Worm (Caenorhabditis elegans): ENCODE results near the gene ida-1.

Gene ida-1

DNA sequence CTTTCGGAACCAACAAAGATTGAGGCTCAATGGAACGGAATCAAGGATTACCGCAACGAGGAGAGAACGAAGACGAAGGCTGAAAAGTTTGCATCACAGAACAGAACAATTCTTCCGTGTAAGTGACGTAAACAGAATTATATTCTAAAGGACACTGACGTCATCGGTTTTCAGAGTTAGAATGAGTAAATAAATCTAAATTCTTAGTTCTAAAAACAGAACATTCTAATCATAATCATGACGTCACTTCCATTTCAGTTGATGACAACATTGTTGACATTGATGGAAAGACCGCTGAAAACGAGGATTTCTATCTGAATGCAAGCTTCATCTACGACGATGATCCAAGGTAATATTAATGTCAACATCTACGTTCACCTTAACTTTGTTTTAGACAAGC lies 8.6 kb downstream of the ida-1 start:
- TF ChIP-seq rnt-1 (tag; optimal IDR thresholded peaks at IDR 0.05) (no peak), skn-1 (tag; optimal IDR thresholded peaks at IDR 0.05) (no peak), mep-1 (tag; optimal IDR thresholded peaks at IDR 0.05) (no peak), nhr-20 (tag; optimal IDR thresholded peaks at IDR 0.05) (no peak), hpl-2 (GFP tag; optimal IDR thresholded peaks at IDR 0.05) (no peak), ztf-4 (tag; optimal IDR thresholded peaks at IDR 0.05) (peak; percentile 46), ceh-63 (GFP tag; optimal IDR thresholded peaks at IDR 0.05) (no peak), fos-1 (tag; optimal IDR thresholded peaks at IDR 0.05) (no peak), fkh-4 (tag; optimal IDR thresholded peaks at IDR 0.05; ENCODE audit: borderline replicate concordance) (no peak), nhr-85 (tag) (no peak), fkh-8 (tag; optimal IDR thresholded peaks at IDR 0.05) (peak; percentile 75), ceh-8 (GFP tag; optimal IDR thresholded peaks at IDR 0.05) (no peak), ztf-11 (tag; optimal IDR thresholded peaks at IDR 0.05) (no peak), hlh-4 (tag; optimal IDR thresholded peaks at IDR 0.05) (no peak), pax-3 (tag; optimal IDR thresholded peaks at IDR 0.05) (peak; percentile 28), xbp-1 (tag; optimal IDR thresholded peaks at IDR 0.05) (no peak), nhr-47 (tag; optimal IDR thresholded peaks at IDR 0.05) (peak; percentile 30), dsc-1 (tag; optimal IDR thresholded peaks at IDR 0.05) (peak; percentile 43), lin-35 (GFP tag; optimal IDR thresholded peaks at IDR 0.05) (no peak), lin-39 (tag; optimal IDR thresholded peaks at IDR 0.05) (no peak), unc-62 (GFP tag; optimal IDR thresholded peaks at IDR 0.05) (no peak), isw-1 (GFP tag; IDR thresholded peaks at IDR 0.05) (no peak), C34B4.2 (tag; optimal IDR thresholded peaks at IDR 0.05) (no peak), mab-9 (GFP tag; IDR thresholded peaks at IDR 0.05) (no peak), vab-15 (tag; optimal IDR thresholded peaks at IDR 0.05) (no peak), lin-15B (tag; optimal IDR thresholded peaks at IDR 0.05) (no peak), nhr-84 (tag; optimal IDR thresholded peaks at IDR 0.05) (no peak), sptf-1 (tag; optimal IDR thresholded peaks at IDR 0.05) (no peak), nhr-11 (tag; optimal IDR thresholded peaks at IDR 0.05) (no peak), zag-1 (tag; optimal IDR thresholded peaks at IDR 0.05) (no peak), nhr-90 (tag; optimal IDR thresholded peaks at IDR 0.05; ENCODE audit: poor library complexity) (no peak), ceh-88 (GFP tag; IDR thresholded peaks at IDR 0.05) (no peak), ama-1 (optimal IDR thresholded peaks at IDR 0.05) (no peak), lin-13 (GFP tag; optimal IDR thresholded peaks at IDR 0.05) (no peak), irx-1 (tag; optimal IDR thresholded peaks at IDR 0.05) (no peak), jun-1 (tag; optimal IDR thresholded peaks at IDR 0.05) (no peak), nhr-12 (tag; optimal IDR thresholded peaks at IDR 0.05) (no peak), zip-4 (GFP tag; optimal IDR thresholded peaks at IDR 0.05) (no peak), sox-4 (tag; optimal IDR thresholded peaks at IDR 0.05) (no peak), dpl-1 (GFP tag; optimal IDR thresholded peaks at IDR 0.05) (no peak), tlp-1 (tag; optimal IDR thresholded peaks at IDR 0.05) (no peak), fkh-10 (GFP tag; optimal IDR thresholded peaks at IDR 0.05) (no peak), lsy-2 (tag; optimal IDR thresholded peaks at IDR 0.05) (peak in 1 of 2 experiments; percentile 8), nhr-28 (tag; optimal IDR thresholded peaks at IDR 0.05) (no peak), C16A3.4 (tag; optimal IDR thresholded peaks at IDR 0.05) (no peak), swsn-7 (tag; optimal IDR thresholded peaks at IDR 0.05) (no peak), lin-14 (GFP tag; optimal IDR thresholded peaks at IDR 0.05) (peak; percentile 5), egl-13 (tag; optimal IDR thresholded peaks at IDR 0.05) (no peak), egl-27 (tag; optimal IDR thresholded peaks at IDR 0.05) (no peak), ces-1 (GFP tag; optimal IDR thresholded peaks at IDR 0.05) (no peak), elt-2 (tag; optimal IDR thresholded peaks at IDR 0.05) (no peak), aha-1 (tag; optimal IDR thresholded peaks at IDR 0.05) (no peak), unc-30 (tag; optimal IDR thresholded peaks at IDR 0.05) (no peak), nhr-71 (tag; optimal IDR thresholded peaks at IDR 0.05) (peak; percentile 51), F16B12.6 (tag; optimal IDR thresholded peaks at IDR 0.05) (no peak)

All from whole organism, L1 larva.